Fruit fly (Drosophila melanogaster) whole organism, adult: ENCODE data around the gene CG12123.
A peak's percentile ranks its signal among the peaks of the same experiment; 100 is the strongest.

Experiments
- CG11617 ChIP-seq: fragments of 200-800 bp; sonication (Bioruptor generic); optimal IDR thresholded peaks from 2 replicates; lab custom pipeline; 2017; ENCODE audit warnings: mild to moderate bottlenecking, missing biosample characterization, missing genetic modification reagents, missing genetic modification characterization
- CG12768 ChIP-seq: fragments of 200-800 bp; sonication (Bioruptor generic); optimal IDR thresholded peaks from 2 replicates; lab custom pipeline; 2017; ENCODE audit warnings: missing biosample characterization, missing genetic modification characterization, mild to moderate bottlenecking, moderate library complexity, missing genetic modification reagents
- CG14711 ChIP-seq: fragments of 200-800 bp; sonication (Bioruptor generic); optimal IDR thresholded peaks from 2 replicates; lab custom pipeline; 2018; ENCODE audit warnings: missing biosample characterization, mild to moderate bottlenecking, missing genetic modification characterization, moderate library complexity
- CG1620 ChIP-seq: fragments of 200-800 bp; sonication (Bioruptor generic); optimal IDR thresholded peaks from 2 replicates; lab custom pipeline; 2016; ENCODE audit warnings: missing biosample characterization, missing genetic modification characterization
- CG33017 ChIP-seq: fragments of 200-800 bp; sonication (Bioruptor generic); optimal IDR thresholded peaks from 2 replicates; lab custom pipeline; 2018; ENCODE audit warnings: missing biosample characterization, mild to moderate bottlenecking, missing genetic modification characterization, moderate library complexity
- CG5204 ChIP-seq: fragments of 200-800 bp; sonication (Bioruptor generic); optimal IDR thresholded peaks from 2 replicates; lab custom pipeline; 2016; ENCODE audit warnings: missing biosample characterization, missing genetic modification characterization
- CG7045 ChIP-seq: fragments of 200-800 bp; sonication (Bioruptor generic); optimal IDR thresholded peaks from 2 replicates; lab custom pipeline; 2017; ENCODE audit warnings: missing biosample characterization, mild to moderate bottlenecking, missing genetic modification characterization
- CG7101 ChIP-seq: fragments of 200-800 bp; sonication (Bioruptor generic); optimal IDR thresholded peaks from 2 replicates; lab custom pipeline; 2018; ENCODE audit warnings: missing biosample characterization, mild to moderate bottlenecking, missing genetic modification characterization, moderate library complexity
- Clk ChIP-seq: fragments of 200-800 bp; sonication (Bioruptor generic); optimal IDR thresholded peaks from 2 replicates; lab custom pipeline; 2017; ENCODE audit warnings: missing biosample characterization, missing genetic modification characterization
- Crg-1 ChIP-seq: fragments of 200-800 bp; sonication (Bioruptor generic); optimal IDR thresholded peaks from 2 replicates; lab custom pipeline; 2016; ENCODE audit warnings: missing biosample characterization, missing genetic modification characterization
- Hr96 ChIP-seq: fragments of 200-800 bp; sonication (Bioruptor generic); optimal IDR thresholded peaks from 2 replicates; lab custom pipeline; 2016; ENCODE audit warnings: missing biosample characterization, missing genetic modification characterization
- Mnt ChIP-seq: fragments of 200-800 bp; sonication (Bioruptor generic); optimal IDR thresholded peaks from 2 replicates; lab custom pipeline; 2016; ENCODE audit warnings: missing biosample characterization, mild to moderate bottlenecking, missing genetic modification characterization
- bab1 ChIP-seq: fragments of 200-800 bp; sonication (Bioruptor generic); optimal IDR thresholded peaks from 3 replicates; lab custom pipeline; 2019; ENCODE audit warnings: missing biosample characterization, mild to moderate bottlenecking, missing genetic modification characterization, moderate library complexity
- cic ChIP-seq: fragments of 200-800 bp; sonication (Bioruptor generic); optimal IDR thresholded peaks from 2 replicates; lab custom pipeline; 2017; ENCODE audit warnings: missing biosample characterization, mild to moderate bottlenecking, missing genetic modification characterization, moderate library complexity
- cnc ChIP-seq, 2 experiments: fragments of >200 bp; optimal IDR thresholded peaks; 2 replicates each; lab custom pipeline; 2017
- kay ChIP-seq: fragments of 200-800 bp; sonication (Bioruptor generic); peaks from one replicate; lab custom pipeline; 2016; ENCODE audit warnings: missing biosample characterization, missing genetic modification characterization, borderline replicate concordance
- ovo ChIP-seq: fragments of 200-800 bp; sonication (Bioruptor generic); optimal IDR thresholded peaks from 2 replicates; lab custom pipeline; 2016; ENCODE audit warnings: missing biosample characterization, missing genetic modification characterization
- pad ChIP-seq: fragments of 200-800 bp; sonication (Bioruptor generic); optimal IDR thresholded peaks from 3 replicates; lab custom pipeline; 2017; ENCODE audit warnings: missing biosample characterization, missing genetic modification characterization, mild to moderate bottlenecking, moderate library complexity, missing genetic modification reagents
- tj ChIP-seq: fragments of 200-800 bp; sonication (Bioruptor generic); optimal IDR thresholded peaks from 3 replicates; lab custom pipeline; 2017; ENCODE audit warnings: missing biosample characterization, mild to moderate bottlenecking, missing genetic modification characterization, moderate library complexity
- toe ChIP-seq: fragments of 200-800 bp; sonication (Bioruptor generic); optimal IDR thresholded peaks from 2 replicates; lab custom pipeline; 2016; ENCODE audit warnings: missing biosample characterization, missing genetic modification characterization

The CG12123 gene

dm6 chrX:8409793-8410192 is 32.4 kb downstream of the CG12123 start:
- TF ChIP-seq CG7045 (peak; percentile 73), CG1620 (GFP tag; lab: Kevin White, UChicago) (peak; percentile 70), toe (peak; percentile 93), Crg-1 (peak; percentile 40), CG14711 (tag; lab: Kevin White, UChicago) (peak; percentile 78), Mnt (GFP tag; lab: Kevin White, UChicago) (peak; percentile 93), cic (GFP tag; lab: Kevin White, UChicago) (peak; percentile 98), kay (peak; percentile 99), pad (GFP tag; lab: Kevin White, UChicago) (peak; percentile 85), Hr96 (GFP tag; lab: Kevin White, UChicago) (peak; percentile 94), CG7101 (tag; lab: Kevin White, UChicago) (peak; percentile 87), CG33017 (tag; lab: Kevin White, UChicago) (peak; percentile 84), CG5204 (GFP tag; lab: Kevin White, UChicago) (peak; percentile 78), Clk (GFP tag; lab: Kevin White, UChicago) (peak; percentile 93), tj (GFP tag; lab: Kevin White, UChicago) (peak; percentile 93), bab1 (peak; percentile 100), CG11617 (GFP tag; lab: Kevin White, UChicago) (peak; percentile 84), cnc (optimal IDR thresholded peaks at IDR 0.05; lab: Kevin White, UChicago) (no peak), CG12768 (GFP tag; lab: Kevin White, UChicago) (peak; percentile 92), ovo (peak; percentile 100)

dm6 chrX:8408971-8409455 is 33.1 kb downstream of the CG12123 start, which contains the start of gene Trf2:
TSS of gene Trf2 (plus strand) at chrX:8409272.
- no peak for TF ChIP-seq CG11617 (GFP tag; lab: Kevin White, UChicago)
- peak; percentile 64 for TF ChIP-seq Crg-1
- TF ChIP-seq bab1, result peak; percentile 46
- no peak for TF ChIP-seq CG5204 (GFP tag; lab: Kevin White, UChicago)
- no peak for TF ChIP-seq kay
- TF ChIP-seq cic (GFP tag; lab: Kevin White, UChicago), result no peak
- TF ChIP-seq CG7045, result no peak
- peak; percentile 36 for TF ChIP-seq CG1620 (GFP tag; lab: Kevin White, UChicago)
- TF ChIP-seq CG7101 (tag; lab: Kevin White, UChicago), result peak; percentile 52
- TF ChIP-seq Clk (GFP tag; lab: Kevin White, UChicago), result no peak
- no peak for TF ChIP-seq CG14711 (tag; lab: Kevin White, UChicago)
- TF ChIP-seq Mnt (GFP tag; lab: Kevin White, UChicago), result peak; percentile 50
- no peak for TF ChIP-seq cnc (optimal IDR thresholded peaks at IDR 0.05; lab: Kevin White, UChicago)
- TF ChIP-seq Hr96 (GFP tag; lab: Kevin White, UChicago), result no peak

- TF ChIP-seq kay, result no peak
- TF ChIP-seq CG7101 (tag; lab: Kevin White, UChicago), result peak; percentile 59
- no peak for TF ChIP-seq cnc (optimal IDR thresholded peaks at IDR 0.05; lab: Kevin White, UChicago)
- no peak for TF ChIP-seq Clk (GFP tag; lab: Kevin White, UChicago)
- no peak for TF ChIP-seq cic (GFP tag; lab: Kevin White, UChicago)
- TF ChIP-seq CG11617 (GFP tag; lab: Kevin White, UChicago), result no peak
- TF ChIP-seq tj (GFP tag; lab: Kevin White, UChicago), result no peak
- TF ChIP-seq Crg-1, result peak; percentile 26
- TF ChIP-seq CG14711 (tag; lab: Kevin White, UChicago), result no peak
- TF ChIP-seq CG5204 (GFP tag; lab: Kevin White, UChicago), result no peak
- TF ChIP-seq Mnt (GFP tag; lab: Kevin White, UChicago), result peak; percentile 82
- no peak for TF ChIP-seq CG7045
- peak; percentile 44 for TF ChIP-seq pad (GFP tag; lab: Kevin White, UChicago)
- TF ChIP-seq bab1, result no peak
- TF ChIP-seq CG1620 (GFP tag; lab: Kevin White, UChicago), result peak; percentile 14
- no peak for TF ChIP-seq CG33017 (tag; lab: Kevin White, UChicago)
Measured at dm6 chrX:8407124-8407775, 34.9 kb downstream of the CG12123 start, which contains the start of gene PIG-T. TSS of gene PIG-T (minus strand) at chrX:8407263.

- no peak for TF ChIP-seq tj (GFP tag; lab: Kevin White, UChicago)
- no peak for TF ChIP-seq cic (GFP tag; lab: Kevin White, UChicago)
- TF ChIP-seq bab1, result no peak
- TF ChIP-seq Clk (GFP tag; lab: Kevin White, UChicago), result no peak
- TF ChIP-seq CG11617 (GFP tag; lab: Kevin White, UChicago), result no peak
- no peak for TF ChIP-seq Mnt (GFP tag; lab: Kevin White, UChicago)
- no peak for TF ChIP-seq Crg-1
Measured at dm6 chrX:8399019-8399623, 43.0 kb downstream of the CG12123 start.

dm6 chrX:8398177-8399018 is 43.8 kb downstream of the CG12123 start, which contains the start of gene CG10555:
TSS of gene CG10555 (plus strand) at chrX:8398940.
- peak; percentile 82 for TF ChIP-seq pad (GFP tag; lab: Kevin White, UChicago)
- peak; percentile 85 for TF ChIP-seq tj (GFP tag; lab: Kevin White, UChicago)
- TF ChIP-seq CG14711 (tag; lab: Kevin White, UChicago), result peak; percentile 81
- TF ChIP-seq kay, result no peak
- TF ChIP-seq CG11617 (GFP tag; lab: Kevin White, UChicago), result peak; percentile 93
- peak; percentile 79 for TF ChIP-seq CG5204 (GFP tag; lab: Kevin White, UChicago)
- TF ChIP-seq CG1620 (GFP tag; lab: Kevin White, UChicago), result peak; percentile 93
- TF ChIP-seq Clk (GFP tag; lab: Kevin White, UChicago), result peak; percentile 72
- peak; percentile 88 for TF ChIP-seq ovo
- TF ChIP-seq toe, result peak; percentile 88
- TF ChIP-seq CG12768 (GFP tag; lab: Kevin White, UChicago), result peak; percentile 63
- TF ChIP-seq Mnt (GFP tag; lab: Kevin White, UChicago), result peak; percentile 82
- TF ChIP-seq CG33017 (tag; lab: Kevin White, UChicago), result no peak
- TF ChIP-seq bab1, result peak; percentile 98
- peak; percentile 85 for TF ChIP-seq Crg-1
- peak; percentile 69 for TF ChIP-seq CG7045
- TF ChIP-seq cic (GFP tag; lab: Kevin White, UChicago), result no peak
- no peak for TF ChIP-seq cnc (optimal IDR thresholded peaks at IDR 0.05; lab: Kevin White, UChicago)
- TF ChIP-seq Hr96 (GFP tag; lab: Kevin White, UChicago), result no peak
- peak; percentile 81 for TF ChIP-seq CG7101 (tag; lab: Kevin White, UChicago)
